Worm (Caenorhabditis elegans): ENCODE data around the gene Y82E9BR.10.

ce11 chrIII:1374355-1374807 lies 1.0 kb downstream of the Y82E9BR.10 start, which contains the start of gene Y82E9BR.20:
- TF ChIP-seq ama-1 (optimal IDR thresholded peaks at IDR 0.05) (no peak), C38D4.7 (GFP tag; optimal IDR thresholded peaks at IDR 0.05) (no peak), gmeb-2 (tag; optimal IDR thresholded peaks at IDR 0.05) (no peak), K02D7.2 (tag; optimal IDR thresholded peaks at IDR 0.05) (no peak), lin-11 (tag; optimal IDR thresholded peaks at IDR 0.05) (no peak), pha-2 (tag; optimal IDR thresholded peaks at IDR 0.05) (no peak), ceh-24 (tag; optimal IDR thresholded peaks at IDR 0.05) (no peak), nhr-232 (tag; optimal IDR thresholded peaks at IDR 0.05) (no peak), sox-4 (tag; optimal IDR thresholded peaks at IDR 0.05) (no peak), pros-1 (tag; optimal IDR thresholded peaks at IDR 0.05) (no peak), nhr-11 (tag; optimal IDR thresholded peaks at IDR 0.05) (no peak), che-1 (tag; optimal IDR thresholded peaks at IDR 0.05) (no peak)
